Worm (Caenorhabditis elegans) whole organism, L1 larva: ENCODE results near the gene ZK1128.1.

ENCODE experiments used
- alr-1 ChIP-seq: fragments of 200-800 bp; sonication (Bioruptor generic); optimal IDR thresholded peaks from 2 replicates; lab custom pipeline; 2018; ENCODE audit warnings: borderline replicate concordance, mild to moderate bottlenecking, missing genetic modification characterization, missing compliant biosample characterization
- ama-1 ChIP-seq: fragments of 150-350 bp; optimal IDR thresholded peaks from 2 replicates; lab custom pipeline; 2014
- blmp-1 ChIP-seq: fragments of 150-350 bp; optimal IDR thresholded peaks from 2 replicates; lab custom pipeline; 2014; ENCODE audit warnings: missing biosample characterization, missing genetic modification characterization
- lin-35 ChIP-seq, 2 experiments: fragments of 150-350 bp; optimal IDR thresholded peaks; 2 replicates each; lab custom pipeline; 2014; ENCODE audit warnings: missing biosample characterization in 2 of 2, missing genetic modification characterization in 2 of 2, missing genetic modification reagents in 2 of 2
- lin-39 ChIP-seq: fragments of 150-350 bp; optimal IDR thresholded peaks from 2 replicates; lab custom pipeline; 2014; ENCODE audit warnings: missing biosample characterization, missing genetic modification reagents, missing genetic modification characterization
- unc-30 ChIP-seq: sonication (generic microtip); optimal IDR thresholded peaks from 2 replicates; lab custom pipeline; 2017; ENCODE audit warnings: missing biosample characterization, missing genetic modification characterization
- unc-62 ChIP-seq: fragments of 150-350 bp; optimal IDR thresholded peaks from 2 replicates; lab custom pipeline; 2014; ENCODE audit warnings: missing biosample characterization, missing genetic modification reagents, missing genetic modification characterization

DNA sequence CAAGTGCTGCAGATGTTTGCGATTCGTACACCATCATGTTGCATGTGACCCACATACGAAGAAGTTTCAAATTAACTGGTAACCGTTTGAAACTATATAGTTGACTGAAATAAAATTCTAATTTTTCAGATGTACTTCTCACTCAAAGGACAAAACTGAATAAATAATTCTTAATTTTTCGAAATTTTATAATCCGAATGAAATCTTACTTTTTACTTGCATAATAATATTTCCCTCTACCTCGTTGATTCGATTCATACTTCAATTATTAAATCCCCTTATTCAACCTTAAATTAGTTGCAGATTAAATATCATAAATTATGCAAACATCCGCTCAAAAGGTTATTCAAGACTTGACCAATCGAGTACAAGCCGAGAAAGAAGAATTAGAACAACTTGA is 28.6 kb downstream of the ZK1128.1 start, which contains the start of gene T16H12.2:
- TF ChIP-seq unc-30 (tag; lab: Kevin White, UChicago) (no peak), ama-1 (no peak), alr-1 (tag; lab: Kevin White, UChicago) (no peak), lin-39 (tag; lab: Kevin White, UChicago) (no peak), unc-62 (no peak), blmp-1 (tag; lab: Kevin White, UChicago) (no peak), lin-35 (GFP tag; optimal IDR thresholded peaks at IDR 0.05; lab: Kevin White, UChicago) (no peak)
